Fruit fly (Drosophila melanogaster): ENCODE data around the gene CG13999.

Gene CG13999

DNA sequence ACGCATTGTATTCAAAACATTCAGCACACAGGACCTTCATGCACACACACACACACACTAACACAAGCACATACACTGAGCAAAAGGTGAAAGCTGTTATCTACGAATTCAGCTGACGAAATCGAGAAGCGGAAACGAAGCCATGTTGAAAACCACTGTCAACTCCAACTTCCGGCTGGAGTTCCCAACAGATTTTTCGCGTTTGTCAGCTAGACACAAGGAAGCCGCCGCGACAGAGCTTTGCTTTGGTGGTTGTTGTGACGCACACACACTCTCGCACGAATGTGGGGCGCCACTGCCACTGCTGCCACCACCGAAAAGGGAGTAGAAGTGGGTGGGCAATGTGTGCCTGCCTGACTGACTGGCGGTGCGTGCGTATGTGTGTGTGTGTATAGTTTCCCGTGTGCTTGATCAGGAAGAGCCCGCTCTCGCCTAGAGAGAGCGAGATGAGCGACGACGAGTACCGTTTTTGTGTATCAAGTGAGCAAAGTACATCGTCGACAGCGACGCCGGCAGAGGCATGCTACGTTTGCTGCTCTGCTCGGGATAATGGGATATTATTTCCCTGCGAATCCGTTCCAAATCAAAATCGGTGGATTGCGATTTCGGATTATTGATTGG, 41.5 kb upstream of the CG13999 start (continued):
- peak; percentile 77; the same call in 2 of the 3 replicates for TF ChIP-seq ci (GFP tag; IDR thresholded peaks at IDR 0.05)
- peak; percentile 15 for TF ChIP-seq btn (GFP tag; optimal IDR thresholded peaks at IDR 0.05)
- TF ChIP-seq CG4820 (GFP tag; optimal IDR thresholded peaks at IDR 0.05) = no peak
- no peak for TF ChIP-seq esg (GFP tag; conservative IDR thresholded peaks at IDR 0.05)
- no peak for TF ChIP-seq CG9817 (tag; optimal IDR thresholded peaks at IDR 0.05)
- peak; percentile 87 for TF ChIP-seq caup (GFP tag; optimal IDR thresholded peaks at IDR 0.05; ENCODE audit: severe bottlenecking)
- no peak for TF ChIP-seq toy (GFP tag; IDR thresholded peaks at IDR 0.05)
- TF ChIP-seq sens (GFP tag) = peak; percentile 81
- TF ChIP-seq gro (GFP tag; optimal IDR thresholded peaks at IDR 0.05) = no peak
- TF ChIP-seq Ptx1 (GFP tag; IDR thresholded peaks at IDR 0.05) = no peak
- TF ChIP-seq oc (tag; optimal IDR thresholded peaks at IDR 0.05) = peak; percentile 18
- TF ChIP-seq trem (tag; optimal IDR thresholded peaks at IDR 0.05) = peak; percentile 21
- no peak for TF ChIP-seq CG16779 (GFP tag; IDR thresholded peaks at IDR 0.05)
- TF ChIP-seq seq (GFP tag; IDR thresholded peaks at IDR 0.05) = no peak
- TF ChIP-seq corto (GFP tag; optimal IDR thresholded peaks at IDR 0.05) = no peak
- TF ChIP-seq CG34422 (GFP tag; IDR thresholded peaks at IDR 0.05) = no peak
- TF ChIP-seq Gug (GFP tag; IDR thresholded peaks at IDR 0.05) = no peak
- TF ChIP-seq Hr51 (GFP tag; optimal IDR thresholded peaks at IDR 0.05) = no peak
- no peak for TF ChIP-seq H15 (GFP tag; IDR thresholded peaks at IDR 0.05)
- TF ChIP-seq CG17612 (GFP tag; IDR thresholded peaks at IDR 0.05) = no peak
- TF ChIP-seq CrebB (tag; optimal IDR thresholded peaks at IDR 0.05) = peak; percentile 48
- TF ChIP-seq Ravus (GFP tag; IDR thresholded peaks at IDR 0.05) = no peak
- peak; percentile 1 for TF ChIP-seq CG7556 (GFP tag; optimal IDR thresholded peaks at IDR 0.05)
- no peak for TF ChIP-seq B-H2 (GFP tag; optimal IDR thresholded peaks at IDR 0.05)
- TF ChIP-seq CG8089 (GFP tag; optimal IDR thresholded peaks at IDR 0.05) = no peak
- TF ChIP-seq eyg (GFP tag; optimal IDR thresholded peaks at IDR 0.05) = peak; percentile 5
- TF ChIP-seq CG17328 (GFP tag; IDR thresholded peaks at IDR 0.05) = peak; percentile 26; the same call in 1 of the 2 replicates
- TF ChIP-seq Hey (tag; optimal IDR thresholded peaks at IDR 0.05) = peak; percentile 58
- TF ChIP-seq ken (GFP tag; IDR thresholded peaks at IDR 0.05) = no peak
- TF ChIP-seq CG17829 (tag; optimal IDR thresholded peaks at IDR 0.05) = peak; percentile 11
- no peak for TF ChIP-seq ems (GFP tag; optimal IDR thresholded peaks at IDR 0.05)
- TF ChIP-seq bigmax (GFP tag; optimal IDR thresholded peaks at IDR 0.05) = no peak
- no peak for TF ChIP-seq jumu (GFP tag; optimal IDR thresholded peaks at IDR 0.05)
- peak; percentile 28; the same call in 1 of the 2 replicates for TF ChIP-seq CG8765 (GFP tag; IDR thresholded peaks at IDR 0.05)
- TF ChIP-seq her (GFP tag; optimal IDR thresholded peaks at IDR 0.05) = no peak
- peak; percentile 57 for TF ChIP-seq CG8388 (GFP tag; optimal IDR thresholded peaks at IDR 0.05)
- no peak for TF ChIP-seq CkIIα-i1 (GFP tag; IDR thresholded peaks at IDR 0.05)
- no peak for TF ChIP-seq MESR4 (GFP tag; optimal IDR thresholded peaks at IDR 0.05)
- TF ChIP-seq CG10147 (GFP tag; optimal IDR thresholded peaks at IDR 0.05) = peak; percentile 29
- TF ChIP-seq tap (tag; optimal IDR thresholded peaks at IDR 0.05) = peak; percentile 20
- no peak for TF ChIP-seq stwl (tag; optimal IDR thresholded peaks at IDR 0.05)
- TF ChIP-seq sob (GFP tag; IDR thresholded peaks at IDR 0.05) = peak; percentile 42; the same call in 1 of the 2 replicates
- peak; percentile 41 for TF ChIP-seq CG12391 (tag; optimal IDR thresholded peaks at IDR 0.05)
- peak; percentile 68 for TF ChIP-seq CG12071 (GFP tag; optimal IDR thresholded peaks at IDR 0.05)
- peak; percentile 6 for TF ChIP-seq ac (GFP tag; optimal IDR thresholded peaks at IDR 0.05)
- no peak for TF ChIP-seq sens-2 (GFP tag; IDR thresholded peaks at IDR 0.05)
- TF ChIP-seq unpg (GFP tag; optimal IDR thresholded peaks at IDR 0.05) = peak; percentile 51
- TF ChIP-seq Drgx (GFP tag; IDR thresholded peaks at IDR 0.05) = no peak
- no peak for TF ChIP-seq D19B (GFP tag; optimal IDR thresholded peaks at IDR 0.05)
- no peak for TF ChIP-seq al (GFP tag; IDR thresholded peaks at IDR 0.05)
- TF ChIP-seq pum (GFP tag; optimal IDR thresholded peaks at IDR 0.05) = no peak
